Fruit fly (Drosophila melanogaster) whole organism, wandering third instar larva: ENCODE data around the gene Dbp21E2.

ENCODE experiments used
- Dfd ChIP-seq: fragments of >200 bp; optimal IDR thresholded peaks from 2 replicates; lab custom pipeline; 2017; ENCODE audit warnings: missing biosample characterization, missing genetic modification characterization
- Hr78 ChIP-seq: fragments of >200 bp; optimal IDR thresholded peaks from 2 replicates; lab custom pipeline; 2017; ENCODE audit warnings: missing biosample characterization, missing genetic modification characterization
- usp ChIP-seq: fragments of >200 bp; optimal IDR thresholded peaks from 2 replicates; lab custom pipeline; 2017; ENCODE audit warnings: missing biosample characterization, missing genetic modification characterization

dm6 chr2L:815785-816389 lies 4.5 kb downstream of the Dbp21E2 start, which contains the start of the genes Saf6 and Pex12:
- no peak for TF ChIP-seq Dfd
- TF ChIP-seq usp (GFP tag; lab: Kevin White, UChicago), result no peak
- TF ChIP-seq Hr78 (GFP tag; lab: Kevin White, UChicago), result no peak
